Worm (Caenorhabditis elegans) whole organism, L2 larva: ENCODE results near the gene F54D12.10.

Experiments used
- aly-2 ChIP-seq: fragments of 150-350 bp; optimal IDR thresholded peaks from 2 replicates; lab custom pipeline; 2014; ENCODE audit warnings: missing biosample characterization, missing genetic modification characterization
- ama-1 ChIP-seq: fragments of 150-350 bp; optimal IDR thresholded peaks from 2 replicates; lab custom pipeline; 2018; ENCODE audit warnings: inconsistent platforms
- blmp-1 ChIP-seq: sonication (generic microtip); optimal IDR thresholded peaks from 2 replicates; lab custom pipeline; 2017; ENCODE audit warnings: missing genetic modification characterization, mild to moderate bottlenecking, missing compliant biosample characterization, antibody characterized with exemption, moderate library complexity; ENCODE audit not compliant: insufficient read depth
- ceh-16 ChIP-seq: fragments of 150-350 bp; optimal IDR thresholded peaks from 2 replicates; lab custom pipeline; 2014; ENCODE audit warnings: missing biosample characterization, missing genetic modification characterization
- crh-2 ChIP-seq: sonication (generic microtip); optimal IDR thresholded peaks from 2 replicates; lab custom pipeline; 2017; ENCODE audit warnings: missing biosample characterization, missing genetic modification characterization
- fos-1 ChIP-seq: fragments of 150-350 bp; optimal IDR thresholded peaks from 2 replicates; lab custom pipeline; 2014; ENCODE audit warnings: missing biosample characterization, missing genetic modification characterization
- lin-39 ChIP-seq: fragments of 150-350 bp; optimal IDR thresholded peaks from 2 replicates; lab custom pipeline; 2014; ENCODE audit warnings: missing biosample characterization, missing genetic modification reagents, missing genetic modification characterization
- lsy-2 ChIP-seq, 2 experiments: fragments of 150-350 bp in 1 of 2; sonication (generic microtip) in 1 of 2; optimal IDR thresholded peaks; 2 replicates each; lab custom pipeline; 2014 to 2017; ENCODE audit warnings: missing biosample characterization in 2 of 2, missing genetic modification characterization in 2 of 2
- nhr-11 ChIP-seq: fragments of 150-350 bp; optimal IDR thresholded peaks from 2 replicates; lab custom pipeline; 2014; ENCODE audit warnings: missing biosample characterization, missing genetic modification characterization
- nhr-77 ChIP-seq: fragments of 150-350 bp; optimal IDR thresholded peaks from 2 replicates; lab custom pipeline; 2014; ENCODE audit warnings: missing biosample characterization, missing genetic modification characterization
- unc-55 ChIP-seq: fragments of 150-350 bp; sonication (generic microtip); optimal IDR thresholded peaks from 3 replicates; lab custom pipeline; 2014; ENCODE audit warnings: missing biosample characterization, missing genetic modification reagents, missing genetic modification characterization
- zag-1 ChIP-seq: fragments of 150-350 bp; optimal IDR thresholded peaks from 2 replicates; lab custom pipeline; 2014; ENCODE audit warnings: missing biosample characterization, missing genetic modification characterization
- ztf-4 ChIP-seq: fragments of 150-350 bp; optimal IDR thresholded peaks from 2 replicates; lab custom pipeline; 2014; ENCODE audit warnings: missing biosample characterization, missing genetic modification characterization

DNA sequence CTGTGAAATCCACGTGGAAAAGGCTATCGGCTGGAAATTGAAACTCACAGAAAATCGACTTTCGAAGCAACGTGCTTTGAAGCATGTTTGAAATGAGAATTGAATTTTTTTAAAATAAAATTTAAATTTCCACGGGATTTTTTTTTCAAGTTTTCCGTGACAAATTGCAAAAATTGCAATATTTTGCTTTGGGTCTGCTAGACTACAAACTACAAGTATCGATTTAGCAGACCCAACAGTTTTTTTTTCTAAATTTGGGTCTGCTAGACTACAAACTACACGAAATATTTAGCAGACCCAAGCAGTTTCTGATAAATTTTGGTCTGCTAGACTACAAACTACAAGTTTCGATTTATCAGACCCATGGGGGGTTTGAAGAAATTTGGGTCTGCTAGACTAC lies 33.2 kb upstream of the F54D12.10 start, which contains the start of gene Y51H7C.9:
- TF ChIP-seq fos-1 = no peak
- TF ChIP-seq nhr-77 (tag; lab: Kevin White, UChicago) = no peak
- TF ChIP-seq ceh-16 = no peak
- no peak for TF ChIP-seq nhr-11 (tag; lab: Kevin White, UChicago)
- no peak for TF ChIP-seq blmp-1 (tag; lab: Kevin White, UChicago)
- no peak for TF ChIP-seq ztf-4 (tag; lab: Kevin White, UChicago)
- no peak for TF ChIP-seq ama-1 (lab: Kevin White, UChicago)
- no peak for TF ChIP-seq unc-55 (GFP tag; lab: Kevin White, UChicago)
- TF ChIP-seq zag-1 (tag; lab: Kevin White, UChicago) = no peak
- no peak for TF ChIP-seq crh-2 (tag; lab: Kevin White, UChicago)
- no peak for TF ChIP-seq lsy-2 (tag; optimal IDR thresholded peaks at IDR 0.05; lab: Kevin White, UChicago)
- no peak for TF ChIP-seq lin-39
- no peak for TF ChIP-seq aly-2 (tag; lab: Kevin White, UChicago)
